Fruit fly (Drosophila melanogaster): ENCODE measurements around the gene Mi-2.
A peak's percentile ranks its signal among the peaks of the same experiment; 100 is the strongest.

The Mi-2 gene

DNA sequence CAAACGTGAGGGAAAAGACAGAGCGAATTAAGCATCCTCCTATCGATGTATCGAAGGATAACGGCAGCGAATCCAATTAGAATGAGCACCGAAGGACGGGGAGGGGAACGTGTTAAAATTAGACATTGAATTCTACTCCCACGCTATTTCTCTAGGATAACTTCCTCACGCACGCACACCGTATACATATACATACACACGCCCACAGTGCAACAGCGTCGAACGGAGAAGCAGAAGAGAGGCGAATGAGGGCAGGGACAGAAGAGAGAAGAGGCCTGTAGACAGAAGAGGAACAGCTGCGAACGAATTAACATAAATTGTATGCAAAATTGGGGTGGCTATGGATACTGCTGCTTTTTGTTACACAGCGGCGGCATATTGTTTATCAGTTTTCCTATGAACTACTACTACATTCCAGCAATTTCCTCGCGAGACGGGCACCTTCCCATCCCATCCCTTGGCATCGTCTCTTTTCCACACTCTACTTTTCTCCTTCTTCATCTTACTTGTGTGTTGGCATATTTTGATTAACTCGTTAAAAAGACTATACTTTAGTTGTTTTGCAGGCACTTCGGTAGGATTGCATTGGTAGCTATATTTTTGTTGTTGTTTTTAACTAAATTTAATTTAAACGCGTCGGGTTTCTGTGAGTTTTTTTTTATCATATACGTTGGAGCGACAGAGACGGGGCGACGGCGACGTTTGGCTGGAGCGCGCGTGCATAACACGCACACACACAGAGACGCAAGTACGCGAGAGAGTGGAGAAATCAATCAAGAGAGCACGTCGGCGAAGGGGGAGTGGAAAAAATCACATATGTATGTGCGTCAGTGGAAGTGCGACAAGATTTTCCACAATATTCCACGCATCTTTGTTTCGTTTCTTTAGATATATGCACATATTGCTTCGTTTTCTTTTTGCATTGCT is 1.6 kb downstream of the Mi-2 start (continued):
- TF ChIP-seq Pdp1 (GFP tag; optimal IDR thresholded peaks at IDR 0.05) (peak in 1 of 2 experiments; percentile 95), bbx (GFP tag; IDR thresholded peaks at IDR 0.05; ENCODE audit: partially characterized antibody) (0 out of 2 replicates have a peak, but pooled peaks have one; percentile 34), kni (GFP tag; optimal IDR thresholded peaks at IDR 0.05) (peak; percentile 9), gcm2 (GFP tag; optimal IDR thresholded peaks at IDR 0.05) (no peak), CG9727 (GFP tag; optimal IDR thresholded peaks at IDR 0.05) (no peak), Dfd (GFP tag; optimal IDR thresholded peaks at IDR 0.05) (no peak)

DNA sequence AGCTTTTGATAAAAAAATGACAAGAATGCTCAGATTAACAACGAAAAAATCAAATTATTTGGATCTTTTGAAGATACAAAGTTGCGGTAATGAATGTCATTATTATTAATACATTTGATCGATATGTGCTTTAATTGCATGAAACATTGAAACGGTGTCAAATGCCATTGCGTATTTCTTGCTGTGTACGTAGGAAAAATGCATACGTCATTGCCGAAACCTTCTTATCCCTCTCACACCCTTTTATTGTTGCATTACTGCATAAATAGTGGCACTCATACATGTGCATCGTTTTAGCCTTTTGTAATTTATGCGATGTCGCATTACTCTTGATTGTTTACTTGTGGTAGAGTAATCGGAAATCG is 2.3 kb downstream of the Mi-2 start:
- TF ChIP-seq Ets97D (GFP tag; optimal IDR thresholded peaks at IDR 0.05) (no peak), CG9609 (GFP tag; optimal IDR thresholded peaks at IDR 0.05) (no peak), schlank (tag; optimal IDR thresholded peaks at IDR 0.05) (no peak), Asciz (GFP tag; optimal IDR thresholded peaks at IDR 0.05) (peak; percentile 6), CG30403 (GFP tag; optimal IDR thresholded peaks at IDR 0.05) (no peak), D19A (tag; optimal IDR thresholded peaks at IDR 0.05) (peak; percentile 59), CG14050 (GFP tag; IDR thresholded peaks at IDR 0.05) (0 out of 3 replicates have a peak, but pooled peaks have one; percentile 2), D (optimal IDR thresholded peaks at IDR 0.05) (no peak), D (GFP tag; optimal IDR thresholded peaks at IDR 0.05) (peak; percentile 18), sisA (GFP tag; IDR thresholded peaks at IDR 0.05) (no peak), phol (tag; optimal IDR thresholded peaks at IDR 0.05) (peak; percentile 35), Fer1 (GFP tag; optimal IDR thresholded peaks at IDR 0.05) (no peak), chif (GFP tag; optimal IDR thresholded peaks at IDR 0.05) (peak in 1 of 2 experiments; percentile 2), Hmx (GFP tag; optimal IDR thresholded peaks at IDR 0.05) (no peak), cg (GFP tag; optimal IDR thresholded peaks at IDR 0.05) (no peak), tna (GFP tag; IDR thresholded peaks at IDR 0.05; ENCODE audit: partially characterized antibody) (0 out of 2 replicates have a peak, but pooled peaks have one; percentile 20), CG11695 (GFP tag; IDR thresholded peaks at IDR 0.05) (0 out of 3 replicates have a peak, but pooled peaks have one; percentile 14), Dek (tag; optimal IDR thresholded peaks at IDR 0.05) (no peak), sens (GFP tag) (peak; percentile 70), Atf-2 (GFP tag; optimal IDR thresholded peaks at IDR 0.05) (peak; percentile 7)

DNA sequence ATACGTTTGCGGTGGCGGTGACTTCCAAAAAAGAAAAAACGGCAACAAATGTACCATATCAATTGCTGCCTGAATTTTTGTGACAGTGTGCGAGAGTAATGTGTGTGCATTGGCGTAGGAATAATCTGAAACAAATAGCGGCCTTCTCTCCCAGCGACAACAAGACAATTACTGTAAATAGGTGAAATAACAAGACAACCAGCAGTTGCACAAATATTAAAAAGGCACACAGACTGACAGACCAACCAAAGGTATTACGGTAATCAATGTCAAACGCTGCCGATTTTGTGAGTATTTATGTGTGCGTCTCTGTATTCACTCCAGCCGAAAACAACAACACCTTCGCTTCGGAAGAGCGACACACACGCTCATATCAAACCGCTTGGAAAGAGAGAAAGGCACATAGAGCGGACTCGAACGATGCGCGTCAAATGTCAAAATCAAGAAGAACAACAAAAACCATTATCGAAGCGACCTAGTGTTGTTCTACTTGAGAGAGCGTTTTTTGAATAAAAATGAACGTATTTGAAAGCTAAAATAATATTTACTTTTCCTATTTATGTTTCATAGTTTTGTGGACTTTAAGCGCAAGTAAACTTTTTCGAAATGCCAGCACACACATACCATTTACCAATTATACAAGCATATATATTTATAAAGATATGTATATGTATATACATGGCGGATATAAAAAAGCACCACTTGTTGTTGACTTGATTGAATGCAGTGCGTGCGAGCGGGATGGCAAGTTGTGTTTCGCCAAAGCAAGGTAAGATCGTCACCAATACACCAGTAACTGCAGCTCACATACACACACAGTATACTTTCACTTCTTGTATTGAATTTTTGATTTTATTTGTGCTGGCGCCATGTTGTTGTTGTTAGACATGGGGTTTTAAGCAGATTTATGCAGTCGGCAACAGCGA is 3.0 kb downstream of the Mi-2 start:
- TF ChIP-seq MTF-1 (GFP tag; optimal IDR thresholded peaks at IDR 0.05; ENCODE audit: borderline replicate concordance) (peak; percentile 84), PHDP (tag; optimal IDR thresholded peaks at IDR 0.05) (peak; percentile 75), CG10366 (GFP tag; IDR thresholded peaks at IDR 0.05) (peak; percentile 18; the same call in 1 of the 2 replicates), kah (GFP tag; optimal IDR thresholded peaks at IDR 0.05) (peak; percentile 98), pnt (GFP tag; optimal IDR thresholded peaks at IDR 0.05) (peak; percentile 75), CG3847 (GFP tag; IDR thresholded peaks at IDR 0.05) (no peak; the same call in 1 of the 2 replicates), her (GFP tag; optimal IDR thresholded peaks at IDR 0.05) (peak; percentile 72), grn (GFP tag; optimal IDR thresholded peaks at IDR 0.05) (peak; percentile 12), Dll (GFP tag; IDR thresholded peaks at IDR 0.05; ENCODE audit: partially characterized antibody) (no peak), CG2199 (GFP tag; IDR thresholded peaks at IDR 0.05) (peak; percentile 83; the same call in 2 of the 3 replicates), CG11696 (GFP tag; IDR thresholded peaks at IDR 0.05) (peak; percentile 48), HLHmδ (GFP tag; optimal IDR thresholded peaks at IDR 0.05) (peak; percentile 66), bab2 (GFP tag; optimal IDR thresholded peaks at IDR 0.05) (peak; percentile 78), NfI (GFP tag; optimal IDR thresholded peaks at IDR 0.05) (peak; percentile 44), CG17612 (GFP tag; IDR thresholded peaks at IDR 0.05) (no peak; the same call in 1 of the 2 replicates), Jarid2 (GFP tag; optimal IDR thresholded peaks at IDR 0.05) (peak; percentile 59), Sry-β (GFP tag; optimal IDR thresholded peaks at IDR 0.05) (no peak), zf30C (GFP tag; optimal IDR thresholded peaks at IDR 0.05) (peak; percentile 69), dimm (GFP tag; IDR thresholded peaks at IDR 0.05) (no peak)

All from whole organism, embryonic.